Fruit fly (Drosophila melanogaster) whole organism, embryonic: ENCODE measurements around the gene Pmm2.

Experiments
- Atf6 ChIP-seq: fragments of 200-800 bp; sonication (Bioruptor generic); IDR thresholded peaks from 2 replicates; pipeline ENCODE4 v1.3.6; 2022; ENCODE audit warnings: missing biosample characterization, missing genetic modification characterization
- Awh ChIP-seq: fragments of 200-800 bp; sonication (Bioruptor generic); IDR thresholded peaks from 2 replicates; pipeline ENCODE4, ENCODE4 v1.3.6; 2022; ENCODE audit warnings: missing biosample characterization, missing genetic modification characterization
- BtbVII ChIP-seq: fragments of 200-800 bp; sonication (Bioruptor generic); optimal IDR thresholded peaks from 3 replicates; lab custom pipeline; 2017; ENCODE audit warnings: missing biosample characterization, mild to moderate bottlenecking, missing genetic modification characterization
- CG10543 ChIP-seq: fragments of 200-800 bp; sonication (Bioruptor generic); optimal IDR thresholded peaks from 3 replicates; lab custom pipeline; 2017; ENCODE audit warnings: missing biosample characterization, mild to moderate bottlenecking, missing genetic modification characterization, moderate library complexity
- CG11093 ChIP-seq: fragments of 200-800 bp; sonication (Bioruptor generic); IDR thresholded peaks from 3 replicates; pipeline ENCODE4 v1.3.6; 2022; ENCODE audit warnings: missing biosample characterization, missing genetic modification characterization
- CG11456 ChIP-seq: fragments of 200-800 bp; sonication (Bioruptor generic); IDR thresholded peaks from 3 replicates; pipeline ENCODE4 v1.3.6; 2022; ENCODE audit warnings: missing biosample characterization, missing genetic modification characterization
- CG11723 ChIP-seq: fragments of 200-800 bp; sonication (Bioruptor generic); optimal IDR thresholded peaks from 2 replicates; lab custom pipeline; 2017; ENCODE audit warnings: missing biosample characterization, mild to moderate bottlenecking, missing genetic modification characterization
- CG12071 ChIP-seq: fragments of 200-800 bp; sonication (Bioruptor generic); optimal IDR thresholded peaks from 3 replicates; lab custom pipeline; 2018; ENCODE audit warnings: missing biosample characterization, mild to moderate bottlenecking, missing genetic modification characterization
- CG1529 ChIP-seq: fragments of 200-800 bp; sonication (Bioruptor generic); optimal IDR thresholded peaks from 3 replicates; lab custom pipeline; 2018; ENCODE audit warnings: missing biosample characterization, missing genetic modification characterization
- CG16779 ChIP-seq: fragments of 200-800 bp; sonication (Bioruptor generic); IDR thresholded peaks from 2 replicates; pipeline ENCODE4 v1.3.6; 2022; ENCODE audit warnings: missing biosample characterization, missing genetic modification characterization
- CG1832 ChIP-seq: fragments of 200-800 bp; sonication (Bioruptor generic); optimal IDR thresholded peaks from 2 replicates; lab custom pipeline; 2017; ENCODE audit warnings: missing biosample characterization, mild to moderate bottlenecking, missing genetic modification characterization, inconsistent platforms
- CG18764 ChIP-seq: fragments of 200-800 bp; sonication (Bioruptor generic); optimal IDR thresholded peaks from 3 replicates; lab custom pipeline; 2016; ENCODE audit warnings: missing biosample characterization, missing genetic modification characterization
- CG2120 ChIP-seq: fragments of 200-800 bp; sonication (Bioruptor generic); optimal IDR thresholded peaks from 3 replicates; lab custom pipeline; 2016; ENCODE audit warnings: missing biosample characterization, missing genetic modification characterization
- CG34376 ChIP-seq: fragments of 200-800 bp; sonication (Bioruptor generic); optimal IDR thresholded peaks from 2 replicates; lab custom pipeline; 2018; ENCODE audit warnings: missing biosample characterization, mild to moderate bottlenecking, missing genetic modification characterization
- CG4360 ChIP-seq: fragments of 200-800 bp; sonication (Bioruptor generic); IDR thresholded peaks from 2 replicates; pipeline ENCODE4 v1.3.6; 2022; ENCODE audit warnings: missing biosample characterization, missing genetic modification characterization
- CG6654 ChIP-seq: fragments of 200-800 bp; sonication (Bioruptor generic); optimal IDR thresholded peaks from 2 replicates; lab custom pipeline; 2017; ENCODE audit warnings: missing biosample characterization, mild to moderate bottlenecking, missing genetic modification characterization
- CG6689 ChIP-seq: fragments of 200-800 bp; sonication (Bioruptor generic); IDR thresholded peaks from 2 replicates; pipeline ENCODE4 v1.3.6; 2022; ENCODE audit warnings: missing biosample characterization, missing genetic modification characterization
- CG9932 ChIP-seq: fragments of 200-800 bp; sonication (Bioruptor generic); IDR thresholded peaks from 2 replicates; pipeline ENCODE4 v1.3.6; 2022; ENCODE audit warnings: missing biosample characterization, missing genetic modification characterization
- Dref ChIP-seq: fragments of 200-800 bp; sonication (Bioruptor generic); IDR thresholded peaks from 2 replicates; pipeline ENCODE4 v1.3.6; 2022; ENCODE audit warnings: missing biosample characterization, missing genetic modification characterization
- Drgx ChIP-seq: fragments of 200-800 bp; sonication (Bioruptor generic); IDR thresholded peaks from 2 replicates; pipeline ENCODE4 v1.3.6; 2022; ENCODE audit warnings: missing biosample characterization, missing genetic modification characterization
- Eip74EF ChIP-seq, 2 experiments: fragments of 200-800 bp in 1 of 2; fragments of >200 bp in 1 of 2; sonication (Bioruptor generic) in 1 of 2; optimal IDR thresholded peaks; 2 replicates each; lab custom pipeline; 2017 to 2019; ENCODE audit warnings: missing biosample characterization in 2 of 2, missing genetic modification characterization in 2 of 2, mild to moderate bottlenecking in 1 of 2, moderate library complexity in 1 of 2
- Ets65A ChIP-seq: fragments of 200-800 bp; sonication (Bioruptor generic); peaks from one replicate; lab custom pipeline; 2016; ENCODE audit warnings: missing biosample characterization, missing genetic modification characterization
- Ets97D ChIP-seq: fragments of 200-800 bp; sonication (Bioruptor generic); optimal IDR thresholded peaks from 3 replicates; lab custom pipeline; 2016; ENCODE audit warnings: missing biosample characterization, missing genetic modification characterization
- HLH54F ChIP-seq: fragments of 200-800 bp; sonication (Bioruptor generic); optimal IDR thresholded peaks from 3 replicates; lab custom pipeline; 2016; ENCODE audit warnings: missing biosample characterization, missing genetic modification characterization
- Hr78 ChIP-seq, 2 experiments: fragments of 200-800 bp in 1 of 2; fragments of >200 bp in 1 of 2; sonication (Bioruptor generic) in 1 of 2; optimal IDR thresholded peaks; 2 replicates each; lab custom pipeline; 2017 to 2019; ENCODE audit warnings: missing biosample characterization in 2 of 2, missing genetic modification characterization in 2 of 2, mild to moderate bottlenecking in 1 of 2, moderate library complexity in 1 of 2
- MESR4 ChIP-seq: fragments of 200-800 bp; sonication (Bioruptor generic); optimal IDR thresholded peaks from 2 replicates; lab custom pipeline; 2018; ENCODE audit warnings: missing biosample characterization, mild to moderate bottlenecking, missing genetic modification characterization, moderate library complexity
- MTF-1 ChIP-seq: fragments of 200-800 bp; sonication (Bioruptor generic); optimal IDR thresholded peaks from 2 replicates; lab custom pipeline; 2018; ENCODE audit warnings: missing biosample characterization, mild to moderate bottlenecking, missing genetic modification characterization, borderline replicate concordance
- Mad ChIP-seq: fragments of 200-800 bp; sonication (Bioruptor generic); optimal IDR thresholded peaks from 2 replicates; lab custom pipeline; 2016; ENCODE audit warnings: missing biosample characterization, missing genetic modification characterization
- Max ChIP-seq: fragments of 200-800 bp; sonication (Bioruptor generic); optimal IDR thresholded peaks from 2 replicates; lab custom pipeline; 2016; ENCODE audit warnings: missing biosample characterization, mild to moderate bottlenecking, missing genetic modification characterization
- Med ChIP-seq: fragments of 200-800 bp; sonication (Bioruptor generic); peaks from one replicate; lab custom pipeline; 2016; ENCODE audit warnings: missing biosample characterization, missing genetic modification characterization, mild to moderate bottlenecking, inconsistent platforms, moderate library complexity
- Nf-YB ChIP-seq: fragments of 200-800 bp; sonication (Bioruptor generic); optimal IDR thresholded peaks from 3 replicates; lab custom pipeline; 2019; ENCODE audit warnings: missing biosample characterization, mild to moderate bottlenecking, missing genetic modification characterization, moderate library complexity
- Pdp1 ChIP-seq, 2 experiments: fragments of 200-800 bp; sonication (Bioruptor generic); optimal IDR thresholded peaks; 3 replicates each; lab custom pipeline; 2016; ENCODE audit warnings: missing biosample characterization in 2 of 2, missing genetic modification characterization in 2 of 2, mild to moderate bottlenecking in 1 of 2, moderate library complexity in 1 of 2
- Taf1 ChIP-seq: fragments of 200-800 bp; sonication (Bioruptor generic); IDR thresholded peaks from 2 replicates; pipeline ENCODE4 v1.3.6; 2022; ENCODE audit warnings: missing biosample characterization, missing genetic modification characterization
- abd-A ChIP-seq: fragments of 200-800 bp; sonication (Bioruptor generic); optimal IDR thresholded peaks from 3 replicates; lab custom pipeline; 2019; ENCODE audit warnings: missing biosample characterization, mild to moderate bottlenecking, missing genetic modification characterization, moderate library complexity
- dati ChIP-seq: fragments of 200-800 bp; sonication (Bioruptor generic); IDR thresholded peaks from 2 replicates; pipeline ENCODE4 v1.3.6; 2022; ENCODE audit warnings: missing biosample characterization, missing genetic modification characterization
- dm ChIP-seq: fragments of 200-800 bp; sonication (Bioruptor generic); optimal IDR thresholded peaks from 3 replicates; lab custom pipeline; 2016; ENCODE audit warnings: missing biosample characterization, missing genetic modification characterization
- dpn ChIP-seq, 2 experiments: fragments of 200-800 bp; sonication (Bioruptor generic); optimal IDR thresholded peaks; 3 replicates each; lab custom pipeline; 2016; ENCODE audit warnings: missing biosample characterization in 2 of 2, missing genetic modification characterization in 2 of 2
- fru ChIP-seq: fragments of >200 bp; optimal IDR thresholded peaks from 2 replicates; lab custom pipeline; 2017
- hb ChIP-seq: fragments of 200-800 bp; sonication (Bioruptor generic); IDR thresholded peaks from 3 replicates; pipeline ENCODE4 v1.3.6; 2022; ENCODE audit warnings: missing biosample characterization, missing genetic modification characterization; ENCODE audit not compliant: partially characterized antibody
- knrl ChIP-seq: fragments of 200-800 bp; sonication (Bioruptor generic); IDR thresholded peaks from 3 replicates; pipeline ENCODE4 v1.3.6; 2022; ENCODE audit warnings: missing biosample characterization, missing genetic modification characterization; ENCODE audit not compliant: partially characterized antibody
- mirr ChIP-seq: fragments of 200-800 bp; sonication (Bioruptor generic); optimal IDR thresholded peaks from 3 replicates; lab custom pipeline; 2018; ENCODE audit warnings: missing biosample characterization, mild to moderate bottlenecking, missing genetic modification characterization
- nau ChIP-seq: fragments of 200-800 bp; sonication (Bioruptor generic); optimal IDR thresholded peaks from 3 replicates; lab custom pipeline; 2017; ENCODE audit warnings: missing biosample characterization, mild to moderate bottlenecking, missing genetic modification characterization, missing genetic modification reagents
- p53 ChIP-seq: fragments of 200-800 bp; sonication (Bioruptor generic); optimal IDR thresholded peaks from 2 replicates; lab custom pipeline; 2016; ENCODE audit warnings: missing biosample characterization, missing genetic modification characterization
- pum ChIP-seq: fragments of 200-800 bp; sonication (Bioruptor generic); optimal IDR thresholded peaks from 2 replicates; lab custom pipeline; 2016; ENCODE audit warnings: missing biosample characterization, missing genetic modification characterization
- sens ChIP-seq: fragments of 200-800 bp; sonication (Bioruptor generic); peaks from one replicate; lab custom pipeline; 2016; ENCODE audit warnings: missing biosample characterization, missing genetic modification characterization
- sim ChIP-seq: fragments of 200-800 bp; sonication (Bioruptor generic); IDR thresholded peaks from 2 replicates; pipeline ENCODE4 v1.3.6; 2022; ENCODE audit warnings: missing biosample characterization, missing genetic modification characterization
- stwl ChIP-seq: fragments of 200-800 bp; sonication (Bioruptor generic); optimal IDR thresholded peaks from 3 replicates; lab custom pipeline; 2018; ENCODE audit warnings: missing biosample characterization, mild to moderate bottlenecking, missing genetic modification characterization, moderate library complexity
- zen ChIP-seq: fragments of 200-800 bp; sonication (Bioruptor generic); optimal IDR thresholded peaks from 3 replicates; lab custom pipeline; 2018; ENCODE audit warnings: missing biosample characterization, mild to moderate bottlenecking, missing genetic modification characterization, moderate library complexity

Pmm2 gene

DNA sequence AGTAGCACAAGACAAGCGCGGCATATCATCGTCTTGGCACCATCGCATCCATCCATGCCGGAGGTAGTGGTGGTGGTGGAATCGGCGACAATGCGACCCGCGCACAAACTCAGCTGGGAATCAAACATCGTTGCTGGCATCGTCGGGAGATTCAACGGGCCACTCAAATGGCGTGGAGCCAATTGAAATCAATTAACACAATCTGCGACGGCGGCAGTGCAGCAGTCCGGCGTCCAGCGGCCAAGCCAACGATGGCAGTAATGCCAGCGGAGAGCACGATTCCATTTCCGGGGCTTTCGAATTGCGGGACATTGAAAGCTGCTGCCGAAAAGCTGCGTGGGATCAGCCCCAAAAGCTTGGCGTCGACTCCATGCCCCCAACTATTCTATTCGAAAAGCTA, 26.8 kb upstream of the Pmm2 start, which contains the start of gene CG10654 (continued):
- TF ChIP-seq sens (GFP tag; lab: Kevin White, UChicago) = peak; percentile 51
- peak; percentile 45 for TF ChIP-seq CG34376
- peak; percentile 38 for TF ChIP-seq Ets97D (GFP tag; lab: Kevin White, UChicago)
- 0 out of 2 replicates have a peak, but pooled peaks have one; percentile 11 for TF ChIP-seq Awh (GFP tag; lab: Robert Waterston, UW)
- peak; percentile 7 for TF ChIP-seq MESR4 (GFP tag; lab: Kevin White, UChicago)
- no peak for TF ChIP-seq MTF-1 (GFP tag; lab: Kevin White, UChicago)
- TF ChIP-seq stwl (tag; lab: Kevin White, UChicago) = no peak
- TF ChIP-seq Med (GFP tag; lab: Kevin White, UChicago) = peak; percentile 70

- TF ChIP-seq CG6689 (peak; percentile 87), dm (GFP tag; lab: Kevin White, UChicago) (peak; percentile 87), zen (tag; lab: Kevin White, UChicago) (peak; percentile 82), CG2120 (GFP tag; lab: Kevin White, UChicago) (peak; percentile 97), Nf-YB (GFP tag; lab: Kevin White, UChicago) (peak; percentile 58), fru (peak; percentile 38), Dref (peak; percentile 53), BtbVII (GFP tag; lab: Kevin White, UChicago) (peak; percentile 61), CG10543 (peak; percentile 96), CG9932 (GFP tag; lab: Robert Waterston, UW) (peak; percentile 96), CG6654 (GFP tag; lab: Kevin White, UChicago) (peak; percentile 52), CG1529 (GFP tag; lab: Kevin White, UChicago) (peak; percentile 58), Taf1 (GFP tag; lab: Robert Waterston, UW) (peak; percentile 73), CG18764 (GFP tag; lab: Kevin White, UChicago) (peak; percentile 77), Hr78 (GFP tag; optimal IDR thresholded peaks at IDR 0.05; lab: Kevin White, UChicago) (no peak), Mad (GFP tag; lab: Kevin White, UChicago) (peak; percentile 93), pum (GFP tag; lab: Kevin White, UChicago) (peak; percentile 95), sim (no peak; the same call in 1 of the 2 replicates), knrl (GFP tag; lab: Robert Waterston, UW) (peak; percentile 43; the same call in 1 of the 3 replicates), Max (GFP tag; lab: Kevin White, UChicago) (peak; percentile 88), Ets97D (GFP tag; lab: Kevin White, UChicago) (peak; percentile 97), CG11456 (GFP tag; lab: Robert Waterston, UW) (peak; percentile 93), hb (GFP tag; lab: Robert Waterston, UW) (no peak), CG11723 (GFP tag; lab: Kevin White, UChicago) (peak; percentile 84), Med (GFP tag; lab: Kevin White, UChicago) (peak; percentile 99), mirr (GFP tag; lab: Kevin White, UChicago) (peak; percentile 84), Eip74EF (GFP tag; optimal IDR thresholded peaks at IDR 0.05; lab: Kevin White, UChicago) (no peak), CG4360 (GFP tag; lab: Robert Waterston, UW) (peak; percentile 18; the same call in 1 of the 2 replicates), dati (0 out of 2 replicates have a peak, but pooled peaks have one; percentile 40), nau (no peak), abd-A (tag; lab: Kevin White, UChicago) (no peak), CG11093 (peak; percentile 82), Atf6 (peak; percentile 85), CG16779 (0 out of 2 replicates have a peak, but pooled peaks have one; percentile 50), Drgx (GFP tag; lab: Robert Waterston, UW) (peak; percentile 49), p53 (GFP tag; lab: Kevin White, UChicago) (peak; percentile 88), CG12071 (GFP tag; lab: Kevin White, UChicago) (peak; percentile 35), HLH54F (GFP tag; lab: Kevin White, UChicago) (peak; percentile 96), Ets65A (GFP tag; lab: Kevin White, UChicago) (peak; percentile 100), Pdp1 (GFP tag; optimal IDR thresholded peaks at IDR 0.05; lab: Kevin White, UChicago) (peak; percentile 84 to 95), CG1832 (GFP tag; lab: Kevin White, UChicago) (no peak), dpn (GFP tag; optimal IDR thresholded peaks at IDR 0.05; lab: Kevin White, UChicago) (peak; percentile 93 to 96)
Measured at dm6 chr3L:12514762-12515215, 19.6 kb upstream of the Pmm2 start, which contains the start of the genes sti and tral. Gene sti (minus strand): TSS chr3L:12514815. Gene tral (plus strand): TSS chr3L:12515059.
